Fruit fly (Drosophila melanogaster) Kc167 (cell line): ENCODE data around the gene CG32388.

Experiments used
- Myc ChIP-seq: fragments of >200 bp; optimal IDR thresholded peaks from 2 replicates; lab custom pipeline; 2017; ENCODE audit warnings: missing external identifiers
- Sin3A ChIP-seq: fragments of >200 bp; optimal IDR thresholded peaks from 2 replicates; lab custom pipeline; 2018; ENCODE audit warnings: missing external identifiers
- h ChIP-seq: fragments of >200 bp; optimal IDR thresholded peaks from 3 replicates; lab custom pipeline; 2018; ENCODE audit warnings: missing external identifiers
- insv ChIP-seq: fragments of >200 bp; optimal IDR thresholded peaks from 3 replicates; lab custom pipeline; 2018; ENCODE audit warnings: missing external identifiers
- psq ChIP-seq: fragments of >200 bp; optimal IDR thresholded peaks from 2 replicates; lab custom pipeline; 2017; ENCODE audit warnings: missing external identifiers
- ttk ChIP-seq: sonication (Bioruptor generic); optimal IDR thresholded peaks from 2 replicates; lab custom pipeline; 2017; ENCODE audit warnings: missing external identifiers

dm6 chr3L:6947188-6947971, 37.0 kb downstream of the CG32388 start:
- no peak for TF ChIP-seq psq (lab: Kevin White, UChicago)
- no peak for TF ChIP-seq ttk (lab: Kevin White, UChicago)
- no peak for TF ChIP-seq insv
- TF ChIP-seq Sin3A, result no peak
- TF ChIP-seq h (lab: Kevin White, UChicago), result no peak
- no peak for TF ChIP-seq Myc (lab: Kevin White, UChicago)
